Fruit fly (Drosophila melanogaster): ENCODE data around the gene CG9663.

The CG9663 gene

DNA sequence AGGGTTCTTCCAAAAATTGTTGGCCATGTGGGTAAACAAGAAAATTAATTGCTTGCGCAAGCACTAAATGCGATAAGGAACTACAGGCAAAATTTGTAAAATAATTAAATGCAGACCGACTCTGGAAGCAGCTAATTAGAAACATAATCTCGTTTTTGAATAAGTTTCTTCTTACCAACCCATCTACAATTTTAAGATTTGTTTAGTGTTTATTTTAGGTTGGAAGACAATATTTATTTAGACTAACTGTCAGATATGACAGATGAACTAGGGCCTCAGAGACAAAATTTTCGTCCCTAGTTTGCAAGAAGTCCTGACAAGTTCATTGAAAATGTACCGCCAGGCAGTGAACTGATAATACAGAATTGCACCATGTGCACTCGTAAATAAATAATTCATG is 33.8 kb downstream of the CG9663 start, which contains the start of gene CG3347:
TSS of gene CG3347 (plus strand) at position 301 of the 400 bp plus-strand sequence.
- TF ChIP-seq CTCF (optimal IDR thresholded peaks at IDR 0.05) (no peak), CG8478 (optimal IDR thresholded peaks at IDR 0.05) (no peak)

DNA sequence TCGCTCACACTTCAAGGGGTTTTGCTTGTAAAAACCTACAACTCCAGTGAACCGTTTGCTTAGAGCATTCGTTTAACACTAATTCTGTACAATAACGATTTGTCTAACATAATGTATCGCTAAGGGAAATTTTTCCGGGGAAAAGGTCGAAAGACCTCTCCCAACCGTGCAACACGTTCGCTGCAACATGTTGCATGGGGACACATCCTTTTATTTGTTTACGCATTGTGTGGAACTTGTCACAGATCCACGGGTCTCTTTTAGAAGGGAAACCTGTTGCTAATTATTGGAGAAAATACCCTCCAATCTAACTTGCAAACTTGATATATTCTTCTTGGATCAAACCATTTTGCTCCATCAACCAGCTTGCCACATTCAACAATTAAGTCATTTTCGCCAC is 37.3 kb downstream of the CG9663 start:
- TF ChIP-seq CTCF (optimal IDR thresholded peaks at IDR 0.05) (no peak), CG8478 (optimal IDR thresholded peaks at IDR 0.05) (no peak)

DNA sequence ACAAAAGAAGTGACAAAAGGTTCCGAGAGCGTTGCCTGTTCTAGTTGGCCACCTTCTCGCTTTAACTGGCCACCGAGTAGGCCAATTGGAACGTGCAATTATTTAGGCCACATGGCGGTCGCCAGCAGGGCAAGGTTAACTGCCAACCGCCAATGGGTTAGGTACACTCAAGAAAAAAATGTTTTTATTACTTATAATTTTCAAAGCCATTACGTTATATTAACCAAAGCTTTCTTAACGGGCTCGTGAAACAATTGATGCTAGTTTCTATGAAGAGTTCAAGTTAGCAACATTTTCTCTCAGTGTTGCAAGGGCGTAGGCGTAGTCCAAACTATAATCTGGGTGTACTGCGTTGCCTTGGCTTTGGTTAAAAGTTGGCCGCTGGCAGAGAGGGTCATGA is 56.9 kb downstream of the CG9663 start:
- TF ChIP-seq CTCF (optimal IDR thresholded peaks at IDR 0.05) (no peak), CG8478 (optimal IDR thresholded peaks at IDR 0.05) (no peak)

All from S2 (cell line).